Fruit fly (Drosophila melanogaster): Measurements from ENCODE around the gene Mp.

dm6 chr3L:6981109-6981741 is 17.4 kb upstream of the Mp start:
- TF ChIP-seq h (optimal IDR thresholded peaks at IDR 0.05) (no peak), psq (optimal IDR thresholded peaks at IDR 0.05) (no peak)
